Worm (Caenorhabditis elegans): ENCODE results near the gene hlh-34.

hlh-34 gene

DNA sequence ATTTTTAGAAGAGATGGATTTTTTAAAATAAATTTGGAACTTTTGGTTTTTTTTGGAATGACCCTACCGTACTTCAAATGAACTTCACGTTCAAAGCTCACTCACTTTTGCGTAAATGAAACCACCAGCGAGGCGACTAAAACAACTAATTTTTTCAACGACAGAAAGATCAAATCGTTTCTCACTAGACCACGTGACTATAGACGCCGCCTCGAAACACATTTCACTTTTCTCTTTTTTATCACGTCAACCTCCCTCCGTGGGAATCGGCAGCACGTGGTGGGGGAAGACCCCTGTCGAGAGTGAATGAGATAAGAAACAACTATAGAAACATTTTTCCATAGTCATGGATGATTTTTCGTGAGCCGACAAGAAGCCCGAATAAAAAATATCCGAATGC lies 49.9 kb downstream of the hlh-34 start (continued):
- TF ChIP-seq nhr-25 (tag; optimal IDR thresholded peaks at IDR 0.05; ENCODE audit: borderline replicate concordance, insufficient read depth) (no peak), nhr-77 (tag; optimal IDR thresholded peaks at IDR 0.05) (peak; percentile 62), tra-1 (GFP tag; IDR thresholded peaks at IDR 0.05) (peak; percentile 76), mes-2 (tag; optimal IDR thresholded peaks at IDR 0.05; ENCODE audit: poor library complexity, severe bottlenecking) (peak; percentile 36), jun-1 (tag; optimal IDR thresholded peaks at IDR 0.05) (peak; percentile 73), unc-130 (GFP tag; optimal IDR thresholded peaks at IDR 0.05) (no peak), T26A8.4 (GFP tag; IDR thresholded peaks at IDR 0.05) (no peak; the same call in 1 of the 2 replicates), spr-3 (GFP tag; optimal IDR thresholded peaks at IDR 0.05) (peak; percentile 11), ceh-44 (GFP tag; IDR thresholded peaks at IDR 0.05) (no peak), dmd-6 (GFP tag; IDR thresholded peaks at IDR 0.05) (peak; percentile 96), dpl-1 (GFP tag; optimal IDR thresholded peaks at IDR 0.05) (peak; percentile 39), fos-1 (tag; optimal IDR thresholded peaks at IDR 0.05) (no peak), Y48G9A.11 (GFP tag; IDR thresholded peaks at IDR 0.05) (no peak), snpc-4 (tag; optimal IDR thresholded peaks at IDR 0.05) (no peak), sdz-12 (GFP tag; optimal IDR thresholded peaks at IDR 0.05) (no peak), ceh-82 (tag; optimal IDR thresholded peaks at IDR 0.05) (no peak), nhr-10 (tag; optimal IDR thresholded peaks at IDR 0.05) (peak; percentile 64), hlh-11 (tag; optimal IDR thresholded peaks at IDR 0.05) (peak; percentile 97), gei-8 (GFP tag; optimal IDR thresholded peaks at IDR 0.05) (peak; percentile 73), ceh-20 (GFP tag; IDR thresholded peaks at IDR 0.05) (peak; percentile 88), duxl-1 (tag; optimal IDR thresholded peaks at IDR 0.05; ENCODE audit: poor library complexity) (peak; percentile 50), zfp-2 (tag; optimal IDR thresholded peaks at IDR 0.05) (no peak), set-16 (GFP tag; IDR thresholded peaks at IDR 0.05) (peak; percentile 17; the same call in 1 of the 2 replicates), Y5F2A.4 (GFP tag; optimal IDR thresholded peaks at IDR 0.05) (no peak), spr-1 (tag; optimal IDR thresholded peaks at IDR 0.05) (no peak), F44E2.7 (GFP tag; IDR thresholded peaks at IDR 0.05) (no peak), madf-9 (GFP tag; conservative IDR thresholded peaks at IDR 0.05) (0 out of 2 replicates have a peak, but pooled peaks have one; percentile 26), ztf-7 (tag; optimal IDR thresholded peaks at IDR 0.05) (peak; percentile 19), F26F4.8 (GFP tag; conservative IDR thresholded peaks at IDR 0.05) (no peak), daf-8 (GFP tag; IDR thresholded peaks at IDR 0.05) (no peak), nhr-6 (tag; optimal IDR thresholded peaks at IDR 0.05) (peak; percentile 1), nhr-28 (tag; optimal IDR thresholded peaks at IDR 0.05) (peak; percentile 93), zag-1 (tag; optimal IDR thresholded peaks at IDR 0.05) (no peak), lin-13 (GFP tag; optimal IDR thresholded peaks at IDR 0.05) (peak; percentile 75), mep-1 (tag; optimal IDR thresholded peaks at IDR 0.05) (peak; percentile 50), mdt-29 (GFP tag; IDR thresholded peaks at IDR 0.05) (peak; percentile 81), nhr-42 (GFP tag; IDR thresholded peaks at IDR 0.05) (0 out of 2 replicates have a peak, but pooled peaks have one; percentile 36), dmd-8 (GFP tag; IDR thresholded peaks at IDR 0.05) (no peak), Y105C5A.15 (GFP tag; IDR thresholded peaks at IDR 0.05) (no peak), Y75B8A.6 (GFP tag; IDR thresholded peaks at IDR 0.05) (no peak), lim-7 (GFP tag; IDR thresholded peaks at IDR 0.05) (no peak), lsy-2 (tag; optimal IDR thresholded peaks at IDR 0.05) (peak in 1 of 2 experiments; percentile 68), F10B5.3 (tag; optimal IDR thresholded peaks at IDR 0.05) (no peak), ces-1 (GFP tag; optimal IDR thresholded peaks at IDR 0.05) (no peak), madf-5 (GFP tag; IDR thresholded peaks at IDR 0.05) (no peak), dmd-9 (GFP tag; IDR thresholded peaks at IDR 0.05) (0 out of 2 replicates have a peak, but pooled peaks have one; percentile 10), zip-11 (GFP tag; IDR thresholded peaks at IDR 0.05) (no peak), zfp-3 (GFP tag; conservative IDR thresholded peaks at IDR 0.05) (0 out of 2 replicates have a peak, but pooled peaks have one; percentile 9), lir-3 (tag; optimal IDR thresholded peaks at IDR 0.05) (no peak), hmg-1.1 (GFP tag; IDR thresholded peaks at IDR 0.05) (no peak), daf-16 (GFP tag; optimal IDR thresholded peaks at IDR 0.05) (no peak), daf-16 (tag; optimal IDR thresholded peaks at IDR 0.05) (peak; percentile 80)
